Fruit fly (Drosophila melanogaster): ENCODE data around the gene twin.

The twin gene

DNA sequence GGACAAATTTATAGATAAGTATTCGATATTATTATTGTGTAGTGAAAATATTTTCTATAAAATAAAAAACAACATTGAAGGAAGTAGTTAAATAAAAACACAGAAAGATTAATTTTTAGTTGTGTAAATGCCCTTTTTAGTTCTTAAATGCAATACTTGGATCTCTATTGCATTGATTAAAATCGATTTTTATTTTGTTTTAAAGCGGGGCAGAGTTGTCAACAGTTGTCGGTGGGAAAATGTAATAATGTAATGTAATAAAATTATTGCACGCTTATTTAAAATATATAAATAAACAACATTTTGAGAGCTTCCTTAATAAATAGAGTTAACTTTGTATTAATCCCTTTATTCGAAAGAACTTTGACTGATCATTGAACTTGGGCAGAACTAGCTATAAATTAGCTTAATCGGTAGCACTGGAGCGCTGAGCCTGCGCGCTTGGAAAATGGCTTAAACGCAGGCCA lies 58.2 kb downstream of the twin start, which contains the start of gene Apc2 (continued):
- TF ChIP-seq crol (GFP tag; IDR thresholded peaks at IDR 0.05): no peak
- no peak for TF ChIP-seq Bgb (GFP tag; IDR thresholded peaks at IDR 0.05; ENCODE audit: partially characterized antibody)
- peak; percentile 48 for TF ChIP-seq Aef1 (GFP tag; IDR thresholded peaks at IDR 0.05)
- no peak for TF ChIP-seq Hr39 (optimal IDR thresholded peaks at IDR 0.05)
- peak; percentile 62 for TF ChIP-seq CG10979 (tag; optimal IDR thresholded peaks at IDR 0.05)
- no peak for TF ChIP-seq Vsx1 (GFP tag; optimal IDR thresholded peaks at IDR 0.05)
- peak; percentile 24 for TF ChIP-seq nerfin-1 (tag; optimal IDR thresholded peaks at IDR 0.05)
- peak; percentile 82 for TF ChIP-seq slbo (GFP tag; IDR thresholded peaks at IDR 0.05)
- peak; percentile 71 for TF ChIP-seq grau (tag; optimal IDR thresholded peaks at IDR 0.05)
- no peak for TF ChIP-seq NC2α (GFP tag; optimal IDR thresholded peaks at IDR 0.05)
- TF ChIP-seq CG10321 (GFP tag; IDR thresholded peaks at IDR 0.05): 0 out of 2 replicates have a peak, but pooled peaks have one; percentile 21
- no peak for TF ChIP-seq Mad (GFP tag; optimal IDR thresholded peaks at IDR 0.05)
- no peak for TF ChIP-seq Dfd (GFP tag; optimal IDR thresholded peaks at IDR 0.05)
- peak; percentile 65 for TF ChIP-seq CG8924 (tag; optimal IDR thresholded peaks at IDR 0.05)
- peak; percentile 17 for TF ChIP-seq nom (GFP tag; optimal IDR thresholded peaks at IDR 0.05)
- peak; percentile 57 for TF ChIP-seq Oli (tag; optimal IDR thresholded peaks at IDR 0.05)
- TF ChIP-seq jigr1 (GFP tag; IDR thresholded peaks at IDR 0.05): peak; percentile 55; the same call in 1 of the 3 replicates
- no peak for TF ChIP-seq CG1603 (tag; optimal IDR thresholded peaks at IDR 0.05)
- TF ChIP-seq CG15479 (GFP tag; optimal IDR thresholded peaks at IDR 0.05): no peak
- no peak for TF ChIP-seq CTCF (GFP tag; optimal IDR thresholded peaks at IDR 0.05)
- TF ChIP-seq wdn (GFP tag; IDR thresholded peaks at IDR 0.05): no peak
- no peak for TF ChIP-seq bbx (GFP tag; IDR thresholded peaks at IDR 0.05; ENCODE audit: partially characterized antibody)
- TF ChIP-seq unc-4 (GFP tag; IDR thresholded peaks at IDR 0.05; ENCODE audit: partially characterized antibody): peak; percentile 71; the same call in 1 of the 2 replicates
- no peak for TF ChIP-seq kni (GFP tag; optimal IDR thresholded peaks at IDR 0.05)
- peak; percentile 49 for TF ChIP-seq CG10654 (GFP tag; optimal IDR thresholded peaks at IDR 0.05)
- peak; percentile 3 to 65 for TF ChIP-seq Hr51 (GFP tag; optimal IDR thresholded peaks at IDR 0.05)
- TF ChIP-seq CG12219 (GFP tag; optimal IDR thresholded peaks at IDR 0.05): peak; percentile 5
- no peak for TF ChIP-seq CG7372 (GFP tag; IDR thresholded peaks at IDR 0.05)
- TF ChIP-seq CG18011 (GFP tag; optimal IDR thresholded peaks at IDR 0.05): peak; percentile 0
- no peak for TF ChIP-seq CG3163 (GFP tag; optimal IDR thresholded peaks at IDR 0.05)
- TF ChIP-seq chn (GFP tag; optimal IDR thresholded peaks at IDR 0.05): no peak
- peak; percentile 66 for TF ChIP-seq sisA (GFP tag; IDR thresholded peaks at IDR 0.05)
- TF ChIP-seq cg (GFP tag; optimal IDR thresholded peaks at IDR 0.05): no peak
- peak; percentile 74 for TF ChIP-seq Scr (GFP tag; IDR thresholded peaks at IDR 0.05; ENCODE audit: partially characterized antibody)
- TF ChIP-seq CG10147 (GFP tag; optimal IDR thresholded peaks at IDR 0.05): peak; percentile 46
- TF ChIP-seq ro (GFP tag; IDR thresholded peaks at IDR 0.05): no peak
- no peak for TF ChIP-seq disco-r (GFP tag; optimal IDR thresholded peaks at IDR 0.05)
- no peak for TF ChIP-seq Adf1 (GFP tag; IDR thresholded peaks at IDR 0.05)
- TF ChIP-seq CG34422 (GFP tag; IDR thresholded peaks at IDR 0.05): peak; percentile 67; the same call in 2 of the 3 replicates
- peak; percentile 53 for TF ChIP-seq PHDP (tag; optimal IDR thresholded peaks at IDR 0.05)
- 0 out of 2 replicates have a peak, but pooled peaks have one; percentile 39 for TF ChIP-seq ssp (GFP tag; IDR thresholded peaks at IDR 0.05)
- TF ChIP-seq CG30431 (GFP tag; optimal IDR thresholded peaks at IDR 0.05): no peak
- peak; percentile 57; the same call in 1 of the 2 replicates for TF ChIP-seq CG6689 (GFP tag; IDR thresholded peaks at IDR 0.05)
- no peak for TF ChIP-seq CG9609 (GFP tag; optimal IDR thresholded peaks at IDR 0.05)
- no peak for TF ChIP-seq danr (GFP tag; IDR thresholded peaks at IDR 0.05)
- no peak for TF ChIP-seq rib (GFP tag; IDR thresholded peaks at IDR 0.05)
- TF ChIP-seq dmrt99B (tag; optimal IDR thresholded peaks at IDR 0.05): no peak
- TF ChIP-seq bsh (GFP tag; optimal IDR thresholded peaks at IDR 0.05): peak in 1 of 2 experiments; percentile 63
- peak; percentile 41 for TF ChIP-seq gsb-n (tag; optimal IDR thresholded peaks at IDR 0.05)
- TF ChIP-seq tap (tag; optimal IDR thresholded peaks at IDR 0.05): peak; percentile 46
- TF ChIP-seq hth (optimal IDR thresholded peaks at IDR 0.05): no peak
